Fruit fly (Drosophila melanogaster): ENCODE measurements around the gene Daao2.
A peak's percentile ranks its signal among the peaks of the same experiment; 100 is the strongest.

DNA sequence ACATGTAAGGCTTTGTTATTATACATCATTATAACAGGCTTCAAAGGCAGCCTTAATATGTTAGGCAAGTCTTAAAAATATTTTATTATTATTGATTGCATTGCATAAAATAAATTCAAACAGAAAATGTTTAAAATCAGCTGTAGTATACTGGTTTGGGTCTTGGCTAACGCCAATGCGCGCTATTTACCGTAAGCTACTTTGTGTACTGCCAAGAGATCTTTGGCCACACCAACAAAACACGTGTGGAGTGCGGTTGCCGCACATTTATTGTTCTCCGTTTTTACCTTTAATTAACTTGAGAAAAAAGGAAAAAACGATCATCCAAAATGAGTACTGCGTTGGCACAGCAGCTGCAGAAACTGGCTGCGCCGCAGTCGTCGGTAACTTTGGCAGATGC, 51.1 kb downstream of the Daao2 start:
- peak; percentile 86 for TF ChIP-seq CG9437 (GFP tag; optimal IDR thresholded peaks at IDR 0.05)
- no peak for TF ChIP-seq Fer2 (tag; optimal IDR thresholded peaks at IDR 0.05)
- no peak for TF ChIP-seq ftz-f1 (GFP tag; optimal IDR thresholded peaks at IDR 0.05)
- TF ChIP-seq disco-r (GFP tag; optimal IDR thresholded peaks at IDR 0.05): no peak
- no peak for TF ChIP-seq Blimp-1 (GFP tag; optimal IDR thresholded peaks at IDR 0.05)
- TF ChIP-seq CG7987 (GFP tag; optimal IDR thresholded peaks at IDR 0.05): no peak
- TF ChIP-seq CG4617 (GFP tag; optimal IDR thresholded peaks at IDR 0.05; ENCODE audit: borderline replicate concordance): peak; percentile 63
- no peak for TF ChIP-seq sr (GFP tag; IDR thresholded peaks at IDR 0.05)
- TF ChIP-seq usp (GFP tag; optimal IDR thresholded peaks at IDR 0.05): no peak

Data from whole organism, embryonic.